Fruit fly (Drosophila melanogaster) whole organism, embryonic: ENCODE results near the gene dtn.

Experiments
- CG10147 ChIP-seq: fragments of 200-800 bp; sonication (Bioruptor generic); optimal IDR thresholded peaks from 2 replicates; lab custom pipeline; 2019; ENCODE audit warnings: missing biosample characterization, mild to moderate bottlenecking, missing genetic modification characterization, moderate library complexity
- CG10267 ChIP-seq: fragments of 200-800 bp; sonication (Bioruptor generic); optimal IDR thresholded peaks from 2 replicates; lab custom pipeline; 2018; ENCODE audit warnings: missing biosample characterization, mild to moderate bottlenecking, missing genetic modification characterization, moderate library complexity
- CG10979 ChIP-seq: fragments of 200-800 bp; sonication (Bioruptor generic); optimal IDR thresholded peaks from 2 replicates; lab custom pipeline; 2018; ENCODE audit warnings: missing biosample characterization, mild to moderate bottlenecking, missing genetic modification characterization, moderate library complexity
- CG11504 ChIP-seq: fragments of 200-800 bp; sonication (Bioruptor generic); optimal IDR thresholded peaks from 3 replicates; lab custom pipeline; 2019; ENCODE audit warnings: missing biosample characterization, mild to moderate bottlenecking, missing genetic modification characterization, moderate library complexity
- CG12104 ChIP-seq: fragments of 200-800 bp; sonication (Bioruptor generic); optimal IDR thresholded peaks from 3 replicates; lab custom pipeline; 2016; ENCODE audit warnings: missing biosample characterization, missing genetic modification characterization
- CG12391 ChIP-seq: fragments of 200-800 bp; sonication (Bioruptor generic); optimal IDR thresholded peaks from 3 replicates; lab custom pipeline; 2018; ENCODE audit warnings: missing biosample characterization, mild to moderate bottlenecking, missing genetic modification characterization, moderate library complexity
- CG12659 ChIP-seq: fragments of 200-800 bp; sonication (Bioruptor generic); optimal IDR thresholded peaks from 3 replicates; lab custom pipeline; 2017; ENCODE audit warnings: mild to moderate bottlenecking, missing biosample characterization, missing genetic modification reagents, missing genetic modification characterization
- CG13287 ChIP-seq: fragments of 200-800 bp; sonication (Bioruptor generic); IDR thresholded peaks from 2 replicates; pipeline ENCODE4 v1.3.6; 2022; ENCODE audit warnings: missing biosample characterization, missing genetic modification characterization; ENCODE audit not compliant: partially characterized antibody
- CG14014 ChIP-seq: fragments of 200-800 bp; sonication (Bioruptor generic); IDR thresholded peaks from 2 replicates; pipeline ENCODE4 v1.3.6; 2022; ENCODE audit warnings: missing biosample characterization, missing genetic modification characterization
- CG14710 ChIP-seq: fragments of 200-800 bp; sonication (Bioruptor generic); optimal IDR thresholded peaks from 3 replicates; lab custom pipeline; 2019; ENCODE audit warnings: missing biosample characterization, mild to moderate bottlenecking, missing genetic modification characterization, moderate library complexity
- CG15073 ChIP-seq: fragments of 200-800 bp; sonication (Bioruptor generic); optimal IDR thresholded peaks from 2 replicates; lab custom pipeline; 2016; ENCODE audit warnings: missing biosample characterization, missing genetic modification characterization
- CG17385 ChIP-seq: fragments of 200-800 bp; sonication (Bioruptor generic); optimal IDR thresholded peaks from 3 replicates; lab custom pipeline; 2018; ENCODE audit warnings: missing biosample characterization, mild to moderate bottlenecking, missing genetic modification characterization
- CG2202 ChIP-seq: fragments of 200-800 bp; sonication (Bioruptor generic); optimal IDR thresholded peaks from 2 replicates; lab custom pipeline; 2018; ENCODE audit warnings: missing biosample characterization, mild to moderate bottlenecking, missing genetic modification characterization
- CG34376 ChIP-seq: fragments of 200-800 bp; sonication (Bioruptor generic); optimal IDR thresholded peaks from 2 replicates; lab custom pipeline; 2018; ENCODE audit warnings: missing biosample characterization, mild to moderate bottlenecking, missing genetic modification characterization
- CG34422 ChIP-seq: fragments of 200-800 bp; sonication (Bioruptor generic); IDR thresholded peaks from 3 replicates; pipeline ENCODE4 v1.3.6; 2022; ENCODE audit warnings: missing biosample characterization, missing genetic modification characterization
- CG3847 ChIP-seq: fragments of 200-800 bp; sonication (Bioruptor generic); IDR thresholded peaks from 2 replicates; pipeline ENCODE4 v1.3.6; 2022; ENCODE audit warnings: missing biosample characterization, missing genetic modification characterization
- CG4282 ChIP-seq: fragments of 200-800 bp; sonication (Bioruptor generic); optimal IDR thresholded peaks from 2 replicates; lab custom pipeline; 2016; ENCODE audit warnings: missing biosample characterization, missing genetic modification characterization
- CG4617 ChIP-seq: fragments of 200-800 bp; sonication (Bioruptor generic); optimal IDR thresholded peaks from 3 replicates; lab custom pipeline; 2016; ENCODE audit warnings: missing biosample characterization, missing genetic modification characterization, borderline replicate concordance
- CG8478 ChIP-seq: fragments of >200 bp; optimal IDR thresholded peaks from 2 replicates; lab custom pipeline; 2018
- CG9797 ChIP-seq: fragments of 200-800 bp; sonication (Bioruptor generic); optimal IDR thresholded peaks from 3 replicates; lab custom pipeline; 2018; ENCODE audit warnings: missing biosample characterization, mild to moderate bottlenecking, missing genetic modification characterization
- CG9876 ChIP-seq: fragments of 200-800 bp; sonication (Bioruptor generic); optimal IDR thresholded peaks from 2 replicates; lab custom pipeline; 2016; ENCODE audit warnings: missing biosample characterization, missing genetic modification characterization
- D ChIP-seq, 2 experiments: fragments of 200-800 bp in 1 of 2; fragments of >200 bp in 1 of 2; sonication (Bioruptor generic) in 1 of 2; optimal IDR thresholded peaks; 2 replicates in 1 of 2; 3 replicates in 1 of 2; lab custom pipeline; 2017; ENCODE audit warnings: mild to moderate bottlenecking in 1 of 2, missing biosample characterization in 1 of 2, missing genetic modification characterization in 1 of 2, missing genetic modification reagents in 1 of 2
- Ets97D ChIP-seq: fragments of 200-800 bp; sonication (Bioruptor generic); optimal IDR thresholded peaks from 3 replicates; lab custom pipeline; 2016; ENCODE audit warnings: missing biosample characterization, missing genetic modification characterization
- HmgD ChIP-seq: fragments of 200-800 bp; sonication (Bioruptor generic); optimal IDR thresholded peaks from 3 replicates; lab custom pipeline; 2016; ENCODE audit warnings: missing biosample characterization, missing genetic modification characterization
- Med ChIP-seq: fragments of 200-800 bp; sonication (Bioruptor generic); peaks from one replicate; lab custom pipeline; 2016; ENCODE audit warnings: missing biosample characterization, missing genetic modification characterization, mild to moderate bottlenecking, inconsistent platforms, moderate library complexity
- Opbp ChIP-seq: fragments of 200-800 bp; sonication (Bioruptor generic); IDR thresholded peaks from 3 replicates; pipeline ENCODE4 v1.3.6; 2022; ENCODE audit warnings: missing biosample characterization, missing genetic modification characterization; ENCODE audit not compliant: partially characterized antibody
- Scr ChIP-seq: fragments of 200-800 bp; sonication (Bioruptor generic); IDR thresholded peaks from 2 replicates; pipeline ENCODE4 v1.3.6; 2022; ENCODE audit warnings: missing biosample characterization, missing genetic modification characterization; ENCODE audit not compliant: partially characterized antibody
- TFAM ChIP-seq: fragments of 200-800 bp; sonication (Bioruptor generic); optimal IDR thresholded peaks from 2 replicates; lab custom pipeline; 2017; ENCODE audit warnings: missing biosample characterization, missing genetic modification characterization, inconsistent platforms
- YL-1 ChIP-seq: fragments of 200-800 bp; sonication (Bioruptor generic); optimal IDR thresholded peaks from 3 replicates; lab custom pipeline; 2017; ENCODE audit warnings: missing biosample characterization, mild to moderate bottlenecking, missing genetic modification characterization
- cg ChIP-seq: fragments of 200-800 bp; sonication (Bioruptor generic); optimal IDR thresholded peaks from 3 replicates; lab custom pipeline; 2019; ENCODE audit warnings: missing biosample characterization, mild to moderate bottlenecking, missing genetic modification characterization, moderate library complexity
- chinmo ChIP-seq: fragments of 200-800 bp; sonication (Bioruptor generic); IDR thresholded peaks from 4 replicates; pipeline ENCODE4 v1.3.6; 2022; ENCODE audit warnings: missing biosample characterization, missing genetic modification characterization; ENCODE audit not compliant: partially characterized antibody
- crc ChIP-seq: fragments of 200-800 bp; sonication (Bioruptor generic); optimal IDR thresholded peaks from 2 replicates; lab custom pipeline; 2016; ENCODE audit warnings: missing biosample characterization, missing genetic modification characterization
- ewg ChIP-seq: fragments of 200-800 bp; sonication (Bioruptor generic); optimal IDR thresholded peaks from 3 replicates; lab custom pipeline; 2017; ENCODE audit warnings: mild to moderate bottlenecking, missing biosample characterization, missing genetic modification reagents, missing genetic modification characterization
- fd3F ChIP-seq: fragments of 200-800 bp; sonication (Bioruptor generic); optimal IDR thresholded peaks from 2 replicates; lab custom pipeline; 2018; ENCODE audit warnings: missing biosample characterization, mild to moderate bottlenecking, missing genetic modification characterization, moderate library complexity
- gfzf ChIP-seq: fragments of 200-800 bp; sonication (Bioruptor generic); optimal IDR thresholded peaks from 2 replicates; lab custom pipeline; 2016; ENCODE audit warnings: missing biosample characterization, mild to moderate bottlenecking, missing genetic modification characterization, moderate library complexity
- hbn ChIP-seq: fragments of 200-800 bp; sonication (Bioruptor generic); IDR thresholded peaks from 2 replicates; pipeline ENCODE4 v1.3.6; 2022; ENCODE audit warnings: missing biosample characterization, missing genetic modification characterization; ENCODE audit not compliant: partially characterized antibody
- her ChIP-seq: fragments of 200-800 bp; sonication (Bioruptor generic); optimal IDR thresholded peaks from 2 replicates; lab custom pipeline; 2016; ENCODE audit warnings: missing biosample characterization, missing genetic modification characterization
- insv ChIP-seq, 2 experiments: fragments of 200-800 bp; sonication (Bioruptor generic); optimal IDR thresholded peaks; 3 replicates each; lab custom pipeline; 2016 to 2018; ENCODE audit warnings: missing biosample characterization in 2 of 2, missing genetic modification characterization in 2 of 2
- lilli ChIP-seq: fragments of 200-800 bp; sonication (Bioruptor generic); optimal IDR thresholded peaks from 3 replicates; lab custom pipeline; 2016; ENCODE audit warnings: missing biosample characterization, missing genetic modification characterization
- run ChIP-seq: fragments of 200-800 bp; sonication (Bioruptor generic); optimal IDR thresholded peaks from 3 replicates; lab custom pipeline; 2018; ENCODE audit warnings: missing biosample characterization, mild to moderate bottlenecking, missing genetic modification characterization
- sna ChIP-seq: fragments of 200-800 bp; sonication (Bioruptor generic); IDR thresholded peaks from 2 replicates; pipeline ENCODE4 v1.3.6; 2022; ENCODE audit warnings: missing biosample characterization, missing genetic modification characterization; ENCODE audit not compliant: partially characterized antibody
- sob ChIP-seq: fragments of 200-800 bp; sonication (Bioruptor generic); IDR thresholded peaks from 2 replicates; pipeline ENCODE4 v1.3.6; 2022; ENCODE audit warnings: missing biosample characterization, missing genetic modification characterization
- sr ChIP-seq: fragments of 200-800 bp; sonication (Bioruptor generic); IDR thresholded peaks from 3 replicates; pipeline ENCODE4 v1.3.6; 2022; ENCODE audit warnings: missing biosample characterization, missing genetic modification characterization
- stwl ChIP-seq: fragments of 200-800 bp; sonication (Bioruptor generic); optimal IDR thresholded peaks from 3 replicates; lab custom pipeline; 2018; ENCODE audit warnings: missing biosample characterization, mild to moderate bottlenecking, missing genetic modification characterization, moderate library complexity
- tna ChIP-seq: fragments of 200-800 bp; sonication (Bioruptor generic); IDR thresholded peaks from 2 replicates; pipeline ENCODE4 v1.3.6; 2022; ENCODE audit warnings: missing biosample characterization, missing genetic modification characterization; ENCODE audit not compliant: partially characterized antibody
- trem ChIP-seq: fragments of 200-800 bp; optimal IDR thresholded peaks from 3 replicates; lab custom pipeline; 2019; ENCODE audit warnings: missing biosample characterization, mild to moderate bottlenecking, missing genetic modification characterization, moderate library complexity
- unc-4 ChIP-seq: fragments of 200-800 bp; sonication (Bioruptor generic); IDR thresholded peaks from 2 replicates; pipeline ENCODE4 v1.3.6; 2022; ENCODE audit warnings: missing biosample characterization, missing genetic modification characterization; ENCODE audit not compliant: partially characterized antibody
- yki ChIP-seq: fragments of >200 bp; optimal IDR thresholded peaks from 3 replicates; lab custom pipeline; 2018

The dtn gene

DNA sequence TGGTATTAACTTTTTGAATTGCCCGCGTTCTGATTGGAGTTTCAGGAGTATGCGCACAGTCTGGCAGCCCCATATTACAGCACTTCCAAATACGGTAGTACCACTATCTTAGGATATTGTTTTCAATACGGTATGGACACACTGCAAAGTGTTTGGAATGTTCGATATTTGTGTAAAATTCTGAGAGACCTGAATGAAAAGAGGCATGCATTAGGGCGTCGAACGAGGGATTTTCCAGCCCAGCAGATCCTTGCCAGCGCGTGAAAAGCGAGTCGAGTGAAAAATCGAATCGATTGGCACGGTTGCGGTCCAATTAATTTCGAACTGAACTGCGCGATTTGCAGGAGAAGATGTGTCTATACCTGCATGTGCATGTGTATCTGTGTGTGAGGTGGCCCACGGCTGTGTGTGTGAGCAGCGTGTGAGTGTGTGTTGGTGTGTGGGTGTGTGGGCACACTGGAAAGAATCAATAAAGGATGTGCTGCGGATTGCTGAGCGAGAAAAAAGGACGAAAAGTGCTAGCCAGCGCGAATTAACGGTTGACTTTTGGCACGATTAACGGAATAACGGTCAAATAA, at the start of gene dtn:
dtn (plus strand) TSS at position 176 of the 578 bp plus-strand sequence.
- TF ChIP-seq lilli (GFP tag; lab: Kevin White, UChicago) (no peak), gfzf (GFP tag; lab: Kevin White, UChicago) (peak; percentile 85), tna (GFP tag; lab: Robert Waterston, UW) (no peak), CG14014 (GFP tag; lab: Robert Waterston, UW) (no peak), cg (GFP tag; lab: Kevin White, UChicago) (peak; percentile 97), chinmo (GFP tag; lab: Robert Waterston, UW) (peak; percentile 62; the same call in 1 of the 4 replicates), her (no peak), ewg (GFP tag; lab: Kevin White, UChicago) (peak; percentile 61), CG34422 (0 out of 3 replicates have a peak, but pooled peaks have one; percentile 27), YL-1 (GFP tag; lab: Kevin White, UChicago) (peak; percentile 62), CG13287 (GFP tag; lab: Robert Waterston, UW) (0 out of 2 replicates have a peak, but pooled peaks have one; percentile 44), sob (GFP tag; lab: Robert Waterston, UW) (0 out of 2 replicates have a peak, but pooled peaks have one; percentile 24), Ets97D (GFP tag; lab: Kevin White, UChicago) (no peak), Opbp (GFP tag; lab: Robert Waterston, UW) (0 out of 3 replicates have a peak, but pooled peaks have one; percentile 13), CG10979 (peak; percentile 3), sr (GFP tag; lab: Robert Waterston, UW) (0 out of 3 replicates have a peak, but pooled peaks have one; percentile 8), stwl (peak; percentile 18), insv (GFP tag; optimal IDR thresholded peaks at IDR 0.05; lab: Kevin White, UChicago) (peak; percentile 79 to 95), CG17385 (no peak), CG14710 (tag; lab: Kevin White, UChicago) (peak; percentile 99), sna (GFP tag; lab: Robert Waterston, UW) (0 out of 2 replicates have a peak, but pooled peaks have one; percentile 31), CG12659 (GFP tag; lab: Kevin White, UChicago) (no peak), yki (no peak), CG10147 (GFP tag; lab: Kevin White, UChicago) (peak; percentile 5), CG9797 (GFP tag; lab: Kevin White, UChicago) (peak; percentile 59), fd3F (GFP tag; lab: Kevin White, UChicago) (no peak), crc (GFP tag; lab: Kevin White, UChicago) (no peak), HmgD (GFP tag; lab: Kevin White, UChicago) (no peak), unc-4 (GFP tag; lab: Robert Waterston, UW) (0 out of 2 replicates have a peak, but pooled peaks have one; percentile 28), CG15073 (GFP tag; lab: Kevin White, UChicago) (no peak), CG4282 (no peak), CG2202 (tag; lab: Kevin White, UChicago) (no peak), CG12391 (peak; percentile 10), run (tag; lab: Kevin White, UChicago) (no peak), Scr (0 out of 2 replicates have a peak, but pooled peaks have one; percentile 30), TFAM (no peak), CG10267 (tag; lab: Kevin White, UChicago) (peak; percentile 13), D (optimal IDR thresholded peaks at IDR 0.05; lab: Kevin White, UChicago) (peak; percentile 57), D (GFP tag; optimal IDR thresholded peaks at IDR 0.05; lab: Kevin White, UChicago) (no peak), CG9876 (GFP tag; lab: Kevin White, UChicago) (no peak), CG11504 (no peak), CG12104 (GFP tag; lab: Kevin White, UChicago) (no peak), CG8478 (peak; percentile 92), trem (peak; percentile 86), hbn (GFP tag; lab: Robert Waterston, UW) (peak; percentile 38; the same call in 1 of the 2 replicates), CG34376 (GFP tag; lab: Kevin White, UChicago) (peak; percentile 3), CG3847 (peak; percentile 33; the same call in 1 of the 2 replicates), CG4617 (GFP tag; lab: Kevin White, UChicago) (peak; percentile 78), Med (GFP tag; lab: Kevin White, UChicago) (peak; percentile 57)
